Worm (Caenorhabditis elegans) whole organism, L4 larva: ENCODE results near the gene ret-1.

Experiments used
- F26F4.8 ChIP-seq: fragments of 200-800 bp; sonication (Bioruptor generic); conservative IDR thresholded peaks from 2 replicates; pipeline ENCODE4 v1.3.6; 2022; ENCODE audit warnings: missing genetic modification characterization, missing compliant biosample characterization
- aha-1 ChIP-seq: fragments of 150-350 bp; peaks from one replicate; lab custom pipeline; 2014; ENCODE audit warnings: missing biosample characterization, missing genetic modification characterization
- ceh-82 ChIP-seq: sonication (generic microtip); optimal IDR thresholded peaks from 2 replicates; lab custom pipeline; 2017; ENCODE audit warnings: missing biosample characterization, missing genetic modification characterization
- nhr-25 ChIP-seq: sonication (generic microtip); optimal IDR thresholded peaks from 2 replicates; lab custom pipeline; 2017; ENCODE audit warnings: missing genetic modification characterization, mild to moderate bottlenecking, missing compliant biosample characterization, antibody characterized with exemption, moderate library complexity, borderline replicate concordance; ENCODE audit not compliant: insufficient read depth
- nhr-76 ChIP-seq: fragments of 150-350 bp; optimal IDR thresholded peaks from 2 replicates; lab custom pipeline; 2014; ENCODE audit warnings: missing biosample characterization, missing genetic modification characterization
- pqm-1 ChIP-seq: sonication (generic microtip); optimal IDR thresholded peaks from 2 replicates; lab custom pipeline; 2017; ENCODE audit warnings: missing biosample characterization, missing genetic modification characterization
- zag-1 ChIP-seq: fragments of 150-350 bp; optimal IDR thresholded peaks from 2 replicates; lab custom pipeline; 2014; ENCODE audit warnings: missing biosample characterization, missing genetic modification characterization

DNA sequence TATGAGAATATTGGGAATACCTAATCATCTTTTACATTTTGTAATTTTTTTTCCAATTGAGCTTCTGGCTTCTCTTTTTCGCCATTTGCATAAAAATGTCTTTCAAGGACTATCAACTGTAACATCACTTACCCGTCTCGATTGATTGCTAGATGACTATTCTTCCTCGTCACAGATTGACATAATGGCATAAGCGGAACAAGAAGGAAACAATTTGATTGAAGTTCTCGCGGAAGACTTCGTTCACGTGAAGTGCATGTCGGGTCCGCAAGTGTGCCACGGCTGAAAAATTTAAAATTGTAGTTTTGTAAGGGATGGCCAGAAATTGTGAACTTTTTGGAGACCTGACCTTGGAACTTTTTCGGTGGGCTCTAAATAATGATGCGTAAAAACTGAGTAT lies 6.5 kb upstream of the ret-1 start:
- TF ChIP-seq nhr-25, result no peak
- no peak for TF ChIP-seq nhr-76 (tag; lab: Kevin White, UChicago)
- TF ChIP-seq pqm-1 (tag; lab: Kevin White, UChicago), result no peak
- TF ChIP-seq zag-1, result no peak
- TF ChIP-seq ceh-82 (tag; lab: Kevin White, UChicago), result no peak
- TF ChIP-seq aha-1 (tag; lab: Kevin White, UChicago), result no peak
- no peak for TF ChIP-seq F26F4.8 (GFP tag; lab: Robert Waterston, UW)
